Fruit fly (Drosophila melanogaster) Kc167 (cell line): ENCODE measurements around the gene Mnt.

Experiments used
- Sin3A ChIP-seq: fragments of >200 bp; optimal IDR thresholded peaks from 2 replicates; lab custom pipeline; 2018; ENCODE audit warnings: missing external identifiers
- h ChIP-seq: fragments of >200 bp; optimal IDR thresholded peaks from 3 replicates; lab custom pipeline; 2018; ENCODE audit warnings: missing external identifiers
- insv ChIP-seq: fragments of >200 bp; optimal IDR thresholded peaks from 3 replicates; lab custom pipeline; 2018; ENCODE audit warnings: missing external identifiers
- psq ChIP-seq: fragments of >200 bp; optimal IDR thresholded peaks from 2 replicates; lab custom pipeline; 2017; ENCODE audit warnings: missing external identifiers

DNA sequence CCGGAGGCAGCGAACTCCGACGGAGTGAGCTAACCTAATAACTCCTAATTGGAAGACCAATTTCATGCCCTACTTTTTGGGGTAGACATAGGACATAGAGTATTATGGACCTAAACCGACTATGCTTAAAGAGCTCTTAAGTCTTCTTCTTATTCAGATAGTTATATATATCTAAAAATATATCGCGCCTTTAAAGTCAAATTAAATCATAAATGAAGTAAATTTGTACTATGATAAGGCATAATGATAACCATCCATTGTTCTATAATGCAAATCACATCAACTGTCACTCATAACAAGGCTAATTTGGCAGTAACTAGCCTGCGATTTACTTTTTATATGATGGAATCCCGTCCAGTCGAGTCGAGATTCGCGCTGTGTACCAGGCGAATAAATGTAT lies 76.0 kb downstream of the Mnt start:
- TF ChIP-seq Sin3A (lab: Kevin White, UChicago) (no peak), insv (no peak), psq (lab: Kevin White, UChicago) (no peak), h (lab: Kevin White, UChicago) (no peak)
